Fruit fly (Drosophila melanogaster): Measurements from ENCODE around the gene Tango5.

Tango5 gene

DNA sequence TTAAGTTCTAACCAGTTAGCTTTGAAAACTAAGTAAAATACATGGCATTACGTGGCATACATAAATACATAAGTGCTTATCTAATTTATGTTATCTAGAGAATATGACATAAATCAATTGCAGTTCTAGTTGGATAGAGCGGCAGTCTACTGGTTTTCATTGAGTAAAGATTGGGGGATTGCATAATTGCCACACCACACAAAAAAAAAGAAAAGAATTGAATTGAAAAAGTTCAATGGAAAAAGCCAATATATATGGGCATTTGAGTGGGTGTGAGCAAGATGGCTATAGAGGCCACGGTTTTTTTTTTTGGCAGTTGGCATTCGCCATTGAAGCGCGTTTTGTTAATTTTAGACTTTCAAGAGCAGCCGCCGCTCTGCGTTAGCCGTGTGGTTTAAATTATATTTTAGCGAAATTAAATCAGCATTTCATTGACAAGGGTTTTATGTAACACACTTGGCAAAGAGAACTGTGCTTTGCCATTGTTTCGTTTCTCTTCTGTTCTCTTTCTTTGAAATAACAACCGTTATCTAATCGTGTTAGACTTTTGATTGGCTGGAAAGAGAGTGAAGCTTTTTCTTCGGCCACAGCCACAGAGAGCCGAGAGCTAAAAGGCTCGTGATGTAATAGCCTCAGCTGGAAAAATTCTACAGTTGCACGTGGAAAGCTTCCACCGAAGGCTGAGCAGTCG, 19.3 kb upstream of the Tango5 start:
- TF ChIP-seq noc (tag; optimal IDR thresholded peaks at IDR 0.05): peak; percentile 9

DNA sequence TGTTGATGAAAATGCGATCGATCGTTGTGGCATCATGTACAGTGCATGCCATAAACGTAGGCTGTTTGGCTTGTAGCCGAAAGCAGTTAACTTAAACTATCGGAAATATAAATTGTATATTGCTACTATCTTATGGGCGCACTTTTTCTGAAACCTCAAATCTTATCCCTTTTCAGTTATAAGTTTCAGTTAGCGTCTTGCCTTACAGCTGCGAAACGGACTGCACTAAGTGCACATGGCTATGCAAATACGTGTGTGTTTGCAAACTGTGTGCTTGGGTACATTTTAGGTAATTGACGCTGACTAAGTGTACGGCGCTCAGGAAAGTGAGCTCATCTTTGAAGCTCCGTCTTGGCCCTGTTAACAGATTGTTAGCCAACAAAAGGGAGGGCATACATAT, 11.5 kb upstream of the Tango5 start:
- peak; percentile 46 for TF ChIP-seq noc (tag; optimal IDR thresholded peaks at IDR 0.05)

DNA sequence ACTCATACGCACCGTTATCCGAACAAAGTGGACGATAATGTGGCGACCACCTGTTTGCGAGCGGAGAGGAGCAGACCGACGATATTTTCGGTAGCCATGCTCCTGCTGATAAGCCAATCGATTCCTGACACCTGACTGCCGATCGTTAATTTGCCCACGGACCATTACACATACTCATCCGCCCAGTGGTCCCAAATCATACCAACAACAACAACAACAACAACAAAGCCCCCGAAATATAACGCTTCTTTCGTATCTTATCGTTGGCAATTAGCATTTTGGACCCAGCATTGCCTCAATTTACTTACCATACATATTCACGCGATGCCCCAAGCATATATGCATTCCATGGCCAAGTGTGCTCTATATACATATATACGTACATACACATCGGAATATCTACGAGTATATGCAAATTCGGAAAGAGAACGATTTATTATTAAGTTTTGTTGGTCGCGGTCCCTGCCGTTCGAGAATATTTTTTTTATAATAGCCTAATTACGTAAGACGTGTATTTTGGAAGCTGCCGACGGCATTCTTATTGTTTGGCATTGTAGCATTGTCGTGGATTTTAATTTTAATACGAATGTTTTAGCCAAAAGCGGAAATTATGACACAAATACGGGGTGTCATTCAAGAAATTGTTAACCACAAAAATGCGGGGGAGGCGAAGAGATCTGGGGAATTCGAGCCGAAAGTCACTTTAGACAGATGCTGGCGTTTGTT, 10.9 kb upstream of the Tango5 start:
- no peak for TF ChIP-seq noc (tag; optimal IDR thresholded peaks at IDR 0.05)

DNA sequence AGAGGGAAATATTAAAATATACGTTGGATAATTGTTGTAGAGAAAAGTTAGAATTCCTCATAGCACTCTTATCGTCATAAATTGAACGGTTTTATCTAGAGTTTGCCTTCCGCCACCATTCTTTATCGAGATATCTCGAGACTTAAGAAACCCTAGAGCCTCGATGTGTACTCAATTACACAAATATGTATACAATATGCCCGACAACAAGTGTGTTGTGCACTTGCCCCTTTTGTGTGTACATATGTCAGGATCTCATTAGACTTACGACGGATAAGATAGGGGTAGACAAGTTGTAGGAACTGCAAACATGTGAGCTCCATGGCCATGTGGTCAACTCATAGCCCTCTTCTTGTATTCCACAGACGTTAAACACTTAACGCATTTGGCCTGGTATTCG, 9.3 kb upstream of the Tango5 start:
- TF ChIP-seq noc (tag; optimal IDR thresholded peaks at IDR 0.05): no peak

DNA sequence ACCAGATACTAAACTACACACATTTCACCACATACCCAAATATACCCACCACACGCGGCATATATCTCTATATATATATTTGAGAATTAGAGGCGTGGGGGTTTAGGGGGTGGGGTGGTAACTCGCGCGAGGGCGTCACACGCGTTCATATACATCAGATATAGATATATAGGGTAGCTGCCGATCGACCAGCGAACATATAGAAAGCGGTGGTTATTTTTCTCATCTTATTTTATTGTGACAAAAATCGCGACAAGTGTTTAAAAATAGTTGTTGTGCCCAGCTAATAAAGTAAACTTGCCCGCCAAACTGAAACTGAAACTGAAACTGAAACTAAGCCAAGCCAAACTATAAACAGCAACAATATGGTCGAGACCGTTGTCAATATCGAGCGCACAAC, 8.4 kb upstream of the Tango5 start:
- TF ChIP-seq noc (tag; optimal IDR thresholded peaks at IDR 0.05): no peak

DNA sequence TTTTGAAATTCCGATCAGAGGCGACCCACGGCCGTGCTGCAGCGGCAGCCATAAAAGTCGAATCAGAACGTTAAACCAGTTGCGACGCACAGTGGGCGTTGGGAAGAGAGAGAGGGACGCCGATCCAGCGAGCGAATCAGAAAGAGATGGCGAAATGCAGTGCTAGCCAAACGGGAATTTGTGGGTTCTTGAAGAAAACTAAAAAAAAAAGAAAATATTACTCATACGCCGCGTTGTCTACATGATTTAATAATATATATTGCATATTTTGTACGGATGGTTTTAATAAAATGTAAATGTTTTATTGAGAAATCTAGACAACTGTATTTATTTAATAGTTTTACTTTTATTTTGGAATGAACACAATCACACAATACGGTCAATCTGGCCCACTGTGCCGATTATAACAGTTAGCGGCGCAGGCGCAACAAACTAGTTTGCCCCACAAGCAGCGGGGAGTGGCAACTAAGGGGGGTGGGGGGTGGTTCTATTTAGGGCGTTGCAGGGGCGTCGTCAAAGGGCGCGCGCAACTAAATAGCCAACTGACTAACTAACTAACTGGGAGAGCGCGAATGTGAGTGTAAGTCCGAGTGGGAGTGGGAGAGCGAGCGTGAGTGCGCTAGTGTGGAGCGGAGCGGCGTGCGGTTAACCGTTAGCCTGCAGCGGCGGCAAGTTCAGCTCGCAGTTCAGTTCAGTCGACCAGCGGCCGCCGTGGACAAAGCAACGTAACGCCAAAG, 7.8 kb upstream of the Tango5 start, which contains the start of gene CG15211:
CG15211 (plus strand) TSS at position 686 of the 737 bp plus-strand sequence.
- TF ChIP-seq noc (tag; optimal IDR thresholded peaks at IDR 0.05): peak; percentile 12

DNA sequence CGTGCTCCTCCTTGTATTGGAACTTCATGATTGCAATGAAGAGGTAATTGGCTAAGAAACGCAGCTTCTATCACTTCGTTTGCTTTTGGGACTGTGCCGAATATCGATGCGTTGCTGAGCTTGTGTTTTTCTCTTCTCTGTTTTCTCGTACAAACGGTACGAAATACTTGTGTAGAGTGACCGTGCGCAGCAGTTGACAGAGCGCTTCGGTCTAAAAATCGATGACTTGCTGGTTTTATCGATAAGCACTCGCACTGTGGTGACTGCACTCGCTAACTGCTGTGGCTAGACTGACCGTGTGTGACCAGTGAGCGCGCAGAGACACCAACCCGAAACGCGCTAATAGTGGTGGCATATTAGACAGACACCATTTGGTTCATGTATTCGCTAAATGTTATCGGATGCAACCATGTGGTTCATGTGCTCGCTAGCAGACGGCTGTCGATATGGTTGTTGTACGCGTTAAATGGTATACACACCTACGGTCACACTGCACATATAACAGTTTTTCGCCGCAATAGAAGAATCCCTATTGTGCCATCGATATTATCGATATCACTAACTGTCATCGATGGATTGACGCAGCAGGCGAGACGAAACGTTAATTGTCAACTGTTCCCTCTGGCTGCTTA, 3.9 kb upstream of the Tango5 start, which contains the start of the genes Atg8a and BTBD9:
Atg8a (minus strand) TSS at position 296 of the 632 bp plus-strand sequence.
BTBD9 (plus strand) TSS at position 495 of the 632 bp plus-strand sequence.
- TF ChIP-seq noc (tag; optimal IDR thresholded peaks at IDR 0.05): peak; percentile 6

DNA sequence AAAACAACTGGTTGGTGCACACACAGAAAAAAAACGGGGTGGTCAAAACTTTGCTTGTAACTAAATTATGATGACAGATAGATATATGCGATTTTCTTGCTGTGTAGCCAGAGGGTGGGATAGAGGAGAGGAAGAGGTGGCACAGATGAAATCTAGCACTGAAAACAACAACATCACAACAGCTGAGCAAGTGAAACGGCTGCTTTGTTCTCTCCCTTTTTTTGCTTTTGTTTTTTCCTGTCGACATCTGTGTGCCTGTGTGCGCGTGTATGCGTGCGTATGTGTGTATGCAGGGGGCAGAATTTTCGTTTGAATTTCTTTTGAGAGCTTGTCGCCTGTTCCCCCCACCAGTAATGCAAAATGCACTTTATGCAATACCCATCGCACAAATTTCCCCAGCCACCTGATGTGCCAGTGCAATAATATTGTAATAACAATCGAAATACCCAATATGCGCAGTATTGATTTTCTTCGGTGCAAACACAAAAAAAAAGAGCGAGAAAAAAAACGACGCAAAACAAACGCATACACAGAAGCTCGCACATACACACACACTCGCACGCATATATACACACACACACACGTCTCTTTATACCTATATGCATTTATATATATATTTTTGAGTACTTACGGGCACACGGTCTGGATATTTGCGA, 3.3 kb upstream of the Tango5 start:
- TF ChIP-seq noc (tag; optimal IDR thresholded peaks at IDR 0.05): peak; percentile 48

DNA sequence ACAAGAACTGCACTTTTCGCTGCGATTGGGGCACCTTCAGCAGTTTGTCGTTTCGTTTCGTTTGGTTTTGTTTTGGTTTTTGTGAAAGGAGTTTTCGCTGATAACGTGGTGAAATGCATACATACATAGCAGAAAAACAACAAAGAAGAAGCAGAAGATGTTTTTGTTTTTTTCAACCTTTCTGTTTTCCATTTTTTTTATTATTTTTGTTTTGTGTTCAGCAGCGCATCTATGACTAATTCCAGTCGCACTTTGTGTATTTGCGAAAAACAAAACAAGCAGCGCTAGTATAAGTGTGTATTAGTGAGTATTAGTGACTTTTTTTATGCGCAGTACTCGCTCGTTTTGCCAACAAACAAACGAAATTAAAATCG, 2.8 kb upstream of the Tango5 start:
- TF ChIP-seq noc (tag; optimal IDR thresholded peaks at IDR 0.05): no peak

DNA sequence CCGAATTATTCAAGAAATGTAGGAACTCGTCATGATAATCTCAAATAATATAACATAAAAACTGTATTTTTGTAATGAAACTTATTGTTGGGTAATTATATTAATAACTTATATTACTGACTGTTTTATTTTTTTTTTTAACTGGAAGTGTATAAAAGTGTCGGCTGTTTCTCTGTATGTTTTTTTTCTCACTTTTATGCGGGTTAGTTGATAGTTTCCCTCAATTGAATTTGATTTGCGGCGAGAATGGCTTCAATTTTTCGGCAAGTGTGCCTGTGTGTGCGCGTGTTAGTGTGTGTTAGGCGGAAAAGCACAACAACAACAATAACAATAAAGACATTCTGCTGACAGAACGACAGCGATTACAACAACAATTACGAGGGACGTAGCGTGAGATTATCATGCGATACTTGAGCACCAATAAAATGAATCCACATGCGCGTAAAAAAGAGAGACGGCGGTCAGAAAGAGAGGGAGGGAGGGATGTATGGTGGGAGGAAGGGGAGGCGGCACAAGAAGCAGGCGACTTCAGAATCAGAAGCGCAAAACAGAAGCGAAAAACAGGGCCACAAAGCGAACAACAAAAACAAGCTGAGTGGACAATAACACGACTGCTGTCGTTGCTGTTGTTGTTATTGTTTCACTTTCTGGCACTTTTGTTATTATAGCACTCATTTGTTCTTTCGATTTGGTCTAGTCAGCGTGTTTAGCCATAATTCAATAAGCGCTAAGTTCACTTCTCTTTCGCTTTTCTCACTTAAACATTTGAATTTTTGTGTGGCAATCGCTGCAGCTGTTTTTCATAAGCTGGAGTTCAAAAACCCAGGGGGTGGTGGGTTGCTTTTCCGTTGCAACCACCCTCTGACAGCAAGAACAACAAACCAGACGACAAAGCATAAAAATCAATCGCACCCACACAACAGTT, 992 bp downstream of the Tango5 start:
- peak; percentile 36 for TF ChIP-seq noc (tag; optimal IDR thresholded peaks at IDR 0.05)

DNA sequence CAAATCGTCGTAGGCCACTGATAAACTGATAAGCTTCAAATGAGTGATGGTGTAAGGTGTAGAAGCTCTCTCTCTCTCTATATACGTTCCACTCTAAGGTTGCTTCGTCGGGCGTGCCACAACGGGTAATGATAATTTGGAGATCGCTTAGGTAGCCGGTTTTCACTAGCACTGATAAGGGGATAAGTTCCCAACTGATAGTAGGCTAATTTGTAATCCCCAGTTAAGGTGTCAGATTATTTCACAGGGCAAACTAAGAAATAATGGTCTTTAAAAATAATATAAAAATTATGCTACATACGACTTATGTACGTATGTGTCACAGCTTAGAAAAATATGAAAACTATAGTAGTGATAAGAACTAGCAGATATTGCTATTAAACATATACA, 1.6 kb downstream of the Tango5 start:
- no peak for TF ChIP-seq noc (tag; optimal IDR thresholded peaks at IDR 0.05)

DNA sequence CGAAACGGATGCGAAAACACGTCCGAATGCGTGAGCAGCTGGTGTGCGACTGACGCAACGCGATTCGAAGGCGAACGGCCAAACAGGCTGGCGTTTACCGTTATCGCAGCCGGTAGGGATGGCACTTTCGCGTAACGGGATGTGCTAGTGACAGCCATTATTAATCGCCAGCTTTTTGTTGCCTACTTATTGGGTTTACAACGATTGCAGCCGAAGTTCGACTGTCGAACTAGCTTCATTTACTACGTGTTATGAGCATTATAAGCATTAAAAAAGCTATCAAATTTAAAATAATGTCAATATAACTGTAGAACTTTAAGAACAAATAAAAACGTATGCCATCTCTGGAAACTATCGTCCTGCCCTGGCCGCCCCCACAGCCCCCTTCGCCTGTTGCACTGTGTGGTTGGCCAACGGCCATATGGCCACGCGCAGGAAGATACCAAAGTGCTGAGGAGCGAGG, 6.6 kb downstream of the Tango5 start, which contains the start of gene Rph:
Rph (minus strand) TSS at position 51 of the 463 bp plus-strand sequence.
- no peak for TF ChIP-seq noc (tag; optimal IDR thresholded peaks at IDR 0.05)

DNA sequence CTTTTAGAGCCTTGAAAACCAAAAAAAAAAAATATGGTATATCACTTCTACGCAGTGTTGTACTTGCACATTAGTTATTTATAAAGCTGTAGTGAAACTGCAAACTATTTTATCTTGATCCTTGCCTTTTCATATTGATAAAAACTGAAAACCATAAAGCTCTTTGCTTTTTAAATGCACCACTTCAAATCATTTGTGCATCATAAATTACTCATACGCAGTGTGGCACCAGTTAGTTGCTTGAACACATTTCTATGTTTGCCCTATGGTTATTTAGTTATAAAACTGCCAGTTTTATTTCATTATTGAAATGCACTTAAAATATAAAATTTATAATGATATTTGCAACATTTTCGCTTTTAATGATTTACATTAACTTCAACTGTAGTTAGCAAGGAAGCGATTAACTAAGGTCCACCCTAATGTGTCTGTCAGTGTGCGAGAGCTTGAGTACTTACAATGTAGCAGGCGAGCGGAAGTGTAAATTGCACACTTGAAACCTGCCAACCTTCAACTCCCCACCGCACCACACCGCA, 8.1 kb downstream of the Tango5 start:
- no peak for TF ChIP-seq noc (tag; optimal IDR thresholded peaks at IDR 0.05)

DNA sequence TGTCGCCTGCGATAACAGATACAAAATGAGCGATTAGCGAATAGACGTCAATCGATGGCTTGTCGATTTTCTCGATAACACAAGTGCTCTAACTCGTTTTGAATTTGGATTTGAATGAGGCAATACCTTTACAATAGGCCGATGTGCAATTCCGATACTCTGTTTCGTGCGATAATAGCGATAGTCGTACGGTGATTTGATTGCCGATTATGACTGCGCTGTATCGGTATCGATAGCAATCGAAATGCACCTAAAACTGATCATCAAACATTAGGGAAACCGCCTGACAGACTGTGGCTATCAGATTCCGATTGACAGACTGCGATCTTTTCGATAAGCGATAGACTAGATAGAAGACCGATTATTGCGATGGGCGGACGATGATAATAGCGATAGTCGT, 12.4 kb downstream of the Tango5 start:
- no peak for TF ChIP-seq noc (tag; optimal IDR thresholded peaks at IDR 0.05)
